Fruit fly (Drosophila melanogaster) whole organism, embryonic: ENCODE measurements around the gene cno.

Source experiments
- Antp ChIP-seq: fragments of 200-800 bp; sonication (Bioruptor generic); optimal IDR thresholded peaks from 3 replicates; lab custom pipeline; 2016; ENCODE audit warnings: missing biosample characterization, missing genetic modification characterization
- Atf-2 ChIP-seq: fragments of 200-800 bp; sonication (Bioruptor generic); optimal IDR thresholded peaks from 2 replicates; lab custom pipeline; 2016; ENCODE audit warnings: missing biosample characterization, missing genetic modification characterization
- CG10959 ChIP-seq: fragments of 200-800 bp; sonication (Bioruptor generic); IDR thresholded peaks from 2 replicates; pipeline ENCODE4 v1.3.6; 2022; ENCODE audit warnings: missing biosample characterization, missing genetic modification characterization
- CG11085 ChIP-seq: fragments of 200-800 bp; sonication (Bioruptor generic); IDR thresholded peaks from 2 replicates; pipeline ENCODE4 v1.3.6; 2022; ENCODE audit warnings: missing biosample characterization, missing genetic modification characterization
- CG12071 ChIP-seq: fragments of 200-800 bp; sonication (Bioruptor generic); optimal IDR thresholded peaks from 3 replicates; lab custom pipeline; 2018; ENCODE audit warnings: missing biosample characterization, mild to moderate bottlenecking, missing genetic modification characterization
- CG12769 ChIP-seq: fragments of 200-800 bp; sonication (Bioruptor generic); optimal IDR thresholded peaks from 2 replicates; lab custom pipeline; 2019; ENCODE audit warnings: missing biosample characterization, mild to moderate bottlenecking, missing genetic modification characterization, moderate library complexity
- CG13123 ChIP-seq: fragments of 200-800 bp; sonication (Bioruptor generic); optimal IDR thresholded peaks from 2 replicates; lab custom pipeline; 2016; ENCODE audit warnings: missing biosample characterization, missing genetic modification characterization
- CG13624 ChIP-seq: fragments of 200-800 bp; sonication (Bioruptor generic); optimal IDR thresholded peaks from 2 replicates; lab custom pipeline; 2016; ENCODE audit warnings: missing biosample characterization, missing genetic modification characterization
- CG15011 ChIP-seq: fragments of 200-800 bp; sonication (Bioruptor generic); optimal IDR thresholded peaks from 3 replicates; lab custom pipeline; 2018; ENCODE audit warnings: missing biosample characterization, mild to moderate bottlenecking, missing genetic modification characterization
- CG17385 ChIP-seq: fragments of 200-800 bp; sonication (Bioruptor generic); optimal IDR thresholded peaks from 3 replicates; lab custom pipeline; 2018; ENCODE audit warnings: missing biosample characterization, mild to moderate bottlenecking, missing genetic modification characterization
- CG18011 ChIP-seq: fragments of 200-800 bp; sonication (Bioruptor generic); optimal IDR thresholded peaks from 2 replicates; lab custom pipeline; 2017; ENCODE audit warnings: missing biosample characterization, missing genetic modification characterization, mild to moderate bottlenecking, moderate library complexity, missing genotype
- CG18619 ChIP-seq: fragments of 200-800 bp; sonication (Bioruptor generic); optimal IDR thresholded peaks from 3 replicates; lab custom pipeline; 2017; ENCODE audit warnings: missing biosample characterization, mild to moderate bottlenecking, missing genetic modification characterization
- CG2129 ChIP-seq: fragments of 200-800 bp; sonication (Bioruptor generic); IDR thresholded peaks from 2 replicates; pipeline ENCODE4 v1.3.6; 2022; ENCODE audit warnings: missing biosample characterization, missing genetic modification characterization; ENCODE audit not compliant: partially characterized antibody
- CG2889 ChIP-seq: fragments of 200-800 bp; sonication (Bioruptor generic); IDR thresholded peaks from 3 replicates; pipeline ENCODE4 v1.3.6; 2022; ENCODE audit warnings: missing biosample characterization, missing genetic modification characterization
- CG3065 ChIP-seq: fragments of 200-800 bp; sonication (Bioruptor generic); optimal IDR thresholded peaks from 2 replicates; lab custom pipeline; 2016; ENCODE audit warnings: missing biosample characterization, missing genetic modification characterization
- CG7271 ChIP-seq: fragments of 200-800 bp; sonication (Bioruptor generic); optimal IDR thresholded peaks from 2 replicates; lab custom pipeline; 2018; ENCODE audit warnings: missing biosample characterization, mild to moderate bottlenecking, missing genetic modification characterization, moderate library complexity
- CG8089 ChIP-seq: fragments of 200-800 bp; sonication (Bioruptor generic); optimal IDR thresholded peaks from 3 replicates; lab custom pipeline; 2016; ENCODE audit warnings: missing biosample characterization, missing genetic modification characterization
- CG8388 ChIP-seq: fragments of 200-800 bp; sonication (Bioruptor generic); optimal IDR thresholded peaks from 2 replicates; lab custom pipeline; 2019; ENCODE audit warnings: missing biosample characterization, mild to moderate bottlenecking, missing genetic modification characterization, moderate library complexity
- Dip2 ChIP-seq: fragments of 200-800 bp; sonication (Bioruptor generic); IDR thresholded peaks from 2 replicates; pipeline ENCODE4 v1.3.6; 2022; ENCODE audit warnings: missing biosample characterization, missing genetic modification characterization
- ERR ChIP-seq: fragments of 200-800 bp; sonication (Bioruptor generic); optimal IDR thresholded peaks from 2 replicates; lab custom pipeline; 2016; ENCODE audit warnings: missing biosample characterization, missing genetic modification characterization
- Gsc ChIP-seq: fragments of 200-800 bp; sonication (Bioruptor generic); IDR thresholded peaks from 2 replicates; pipeline ENCODE4 v1.3.6; 2022; ENCODE audit warnings: missing biosample characterization, missing genetic modification characterization
- Hr51 ChIP-seq, 2 experiments: fragments of 200-800 bp; sonication (Bioruptor generic); optimal IDR thresholded peaks; 2 replicates in 1 of 2; 3 replicates in 1 of 2; lab custom pipeline; 2016 to 2018; ENCODE audit warnings: missing biosample characterization in 2 of 2, missing genetic modification characterization in 2 of 2, mild to moderate bottlenecking in 1 of 2, moderate library complexity in 1 of 2
- Hsf ChIP-seq: fragments of 200-800 bp; sonication (Bioruptor generic); optimal IDR thresholded peaks from 3 replicates; lab custom pipeline; 2016; ENCODE audit warnings: missing biosample characterization, missing genetic modification characterization
- Oaz ChIP-seq: fragments of 200-800 bp; sonication (Bioruptor generic); IDR thresholded peaks from 2 replicates; pipeline ENCODE4 v1.3.6; 2022; ENCODE audit warnings: missing biosample characterization, missing genetic modification characterization
- Opbp ChIP-seq: fragments of 200-800 bp; sonication (Bioruptor generic); IDR thresholded peaks from 3 replicates; pipeline ENCODE4 v1.3.6; 2022; ENCODE audit warnings: missing biosample characterization, missing genetic modification characterization; ENCODE audit not compliant: partially characterized antibody
- Rfx ChIP-seq: fragments of 200-800 bp; sonication (Bioruptor generic); IDR thresholded peaks from 2 replicates; pipeline ENCODE4 v1.3.6; 2022; ENCODE audit warnings: missing biosample characterization, missing genetic modification characterization
- Six4 ChIP-seq: fragments of 200-800 bp; sonication (Bioruptor generic); optimal IDR thresholded peaks from 2 replicates; lab custom pipeline; 2016; ENCODE audit warnings: missing biosample characterization, missing genetic modification characterization
- Tbp ChIP-seq: fragments of >200 bp; optimal IDR thresholded peaks from 2 replicates; lab custom pipeline; 2018; ENCODE audit warnings: missing biosample characterization, missing genetic modification characterization
- ase ChIP-seq: fragments of 200-800 bp; sonication (Bioruptor generic); IDR thresholded peaks from 3 replicates; pipeline ENCODE4 v1.3.6; 2022; ENCODE audit warnings: missing biosample characterization, missing genetic modification characterization
- bbx ChIP-seq: fragments of 200-800 bp; sonication (Bioruptor generic); IDR thresholded peaks from 2 replicates; pipeline ENCODE4 v1.3.6; 2022; ENCODE audit warnings: missing biosample characterization, missing genetic modification characterization; ENCODE audit not compliant: partially characterized antibody
- bowl ChIP-seq: fragments of 200-800 bp; sonication (Bioruptor generic); IDR thresholded peaks from 2 replicates; pipeline ENCODE4 v1.3.6; 2022; ENCODE audit warnings: missing biosample characterization, missing genetic modification characterization
- caup ChIP-seq: fragments of 200-800 bp; sonication (Bioruptor generic); optimal IDR thresholded peaks from 3 replicates; lab custom pipeline; 2017; ENCODE audit warnings: missing biosample characterization, mild to moderate bottlenecking, missing genetic modification characterization, moderate library complexity; ENCODE audit not compliant: severe bottlenecking
- chn ChIP-seq: fragments of 200-800 bp; sonication (Bioruptor generic); optimal IDR thresholded peaks from 2 replicates; lab custom pipeline; 2016; ENCODE audit warnings: missing biosample characterization, missing genetic modification characterization
- emc ChIP-seq: fragments of 200-800 bp; sonication (Bioruptor generic); optimal IDR thresholded peaks from 2 replicates; lab custom pipeline; 2016; ENCODE audit warnings: missing biosample characterization, missing genetic modification characterization
- ems ChIP-seq: fragments of 200-800 bp; sonication (Bioruptor generic); optimal IDR thresholded peaks from 3 replicates; lab custom pipeline; 2016; ENCODE audit warnings: missing biosample characterization, missing genetic modification characterization
- fd64A ChIP-seq: fragments of 200-800 bp; sonication (Bioruptor generic); optimal IDR thresholded peaks from 3 replicates; lab custom pipeline; 2018; ENCODE audit warnings: missing biosample characterization, mild to moderate bottlenecking, missing genetic modification characterization
- grau ChIP-seq: fragments of 200-800 bp; optimal IDR thresholded peaks from 3 replicates; lab custom pipeline; 2019; ENCODE audit warnings: missing biosample characterization, mild to moderate bottlenecking, missing genetic modification characterization, moderate library complexity
- gt ChIP-seq: fragments of 200-800 bp; sonication (Bioruptor generic); IDR thresholded peaks from 2 replicates; pipeline ENCODE4 v1.3.6; 2022; ENCODE audit warnings: missing biosample characterization, missing genetic modification characterization
- hkb ChIP-seq, 2 experiments: fragments of 200-800 bp in 1 of 2; fragments of >200 bp in 1 of 2; sonication (Bioruptor generic) in 1 of 2; IDR thresholded peaks in 1 of 2; optimal IDR thresholded peaks in 1 of 2; 2 replicates each; pipeline versions ENCODE4 v1.3.6 to Lab custom; 2017 to 2022; ENCODE audit warnings: missing biosample characterization in 1 of 2, missing genetic modification characterization in 1 of 2
- mam ChIP-seq: fragments of 200-800 bp; sonication (Bioruptor generic); optimal IDR thresholded peaks from 3 replicates; lab custom pipeline; 2016; ENCODE audit warnings: missing biosample characterization, missing genetic modification characterization
- nom ChIP-seq: fragments of 200-800 bp; sonication (Bioruptor generic); optimal IDR thresholded peaks from 2 replicates; lab custom pipeline; 2017; ENCODE audit warnings: missing biosample characterization, missing genetic modification characterization, mild to moderate bottlenecking, moderate library complexity, missing genetic modification reagents
- pb ChIP-seq: fragments of 200-800 bp; sonication (Bioruptor generic); optimal IDR thresholded peaks from 3 replicates; lab custom pipeline; 2016; ENCODE audit warnings: missing biosample characterization, missing genetic modification characterization
- pho ChIP-seq: fragments of 200-800 bp; sonication (Bioruptor generic); optimal IDR thresholded peaks from 2 replicates; lab custom pipeline; 2016; ENCODE audit warnings: missing biosample characterization, missing genetic modification characterization
- ranshi ChIP-seq: fragments of 200-800 bp; sonication (Bioruptor generic); IDR thresholded peaks from 2 replicates; pipeline ENCODE4 v1.3.6; 2022; ENCODE audit warnings: missing biosample characterization, missing genetic modification characterization
- sd ChIP-seq: fragments of 200-800 bp; sonication (Bioruptor generic); optimal IDR thresholded peaks from 3 replicates; lab custom pipeline; 2018; ENCODE audit warnings: missing biosample characterization, mild to moderate bottlenecking, missing genetic modification characterization, moderate library complexity
- seq ChIP-seq: fragments of 200-800 bp; sonication (Bioruptor generic); IDR thresholded peaks from 2 replicates; pipeline ENCODE4 v1.3.6; 2022; ENCODE audit warnings: missing biosample characterization, missing genetic modification characterization
- stc ChIP-seq: fragments of 200-800 bp; sonication (Bioruptor generic); IDR thresholded peaks from 2 replicates; pipeline ENCODE4 v1.3.6; 2022; ENCODE audit warnings: missing biosample characterization, missing genetic modification characterization
- toy ChIP-seq: fragments of 200-800 bp; sonication (Bioruptor generic); IDR thresholded peaks from 2 replicates; pipeline ENCODE4 v1.3.6; 2022; ENCODE audit warnings: missing biosample characterization, missing genetic modification characterization
- tx ChIP-seq: fragments of 200-800 bp; sonication (Bioruptor generic); optimal IDR thresholded peaks from 2 replicates; lab custom pipeline; 2016; ENCODE audit warnings: missing biosample characterization, missing genetic modification characterization
- vfl ChIP-seq: fragments of 200-800 bp; sonication (Bioruptor generic); optimal IDR thresholded peaks from 2 replicates; lab custom pipeline; 2016; ENCODE audit warnings: missing biosample characterization, missing genetic modification characterization
- wek ChIP-seq: fragments of 200-800 bp; sonication (Bioruptor generic); optimal IDR thresholded peaks from 3 replicates; lab custom pipeline; 2018; ENCODE audit warnings: missing biosample characterization, mild to moderate bottlenecking, missing genetic modification characterization, moderate library complexity

cno gene

DNA sequence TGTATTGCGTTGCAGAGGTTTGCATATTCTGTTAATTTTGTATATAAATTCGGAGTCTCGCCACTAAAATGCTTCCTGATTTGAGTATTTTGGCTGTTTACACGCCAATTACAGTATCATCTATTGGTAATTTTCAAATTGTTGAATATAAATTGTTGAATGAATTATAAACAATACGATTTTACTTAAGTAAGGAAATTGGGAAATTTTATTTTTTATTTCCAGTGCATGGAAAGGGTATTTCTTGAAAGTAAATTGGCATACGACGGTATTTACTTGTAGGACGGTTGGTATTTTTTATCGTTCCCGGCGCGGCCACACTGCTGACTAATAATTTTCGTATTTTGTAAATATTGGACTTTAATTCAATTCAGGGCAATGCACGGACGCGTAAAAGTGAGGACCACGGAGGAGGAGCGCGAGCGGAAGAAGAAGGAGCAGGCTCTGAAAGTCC lies 89.4 kb downstream of the cno start, which contains the start of gene RabGGTa (continued):
- peak; percentile 69 for TF ChIP-seq pho (GFP tag; lab: Kevin White, UChicago)
- no peak for TF ChIP-seq nom (GFP tag; lab: Kevin White, UChicago)
- peak; percentile 28 for TF ChIP-seq Six4
- TF ChIP-seq emc (GFP tag; lab: Kevin White, UChicago): no peak
- no peak for TF ChIP-seq CG2129 (GFP tag; lab: Robert Waterston, UW)
- TF ChIP-seq CG12071: peak; percentile 31
- TF ChIP-seq ERR: no peak
- TF ChIP-seq seq (GFP tag; lab: Robert Waterston, UW): no peak
- TF ChIP-seq CG8388 (GFP tag; lab: Kevin White, UChicago): peak; percentile 70
- TF ChIP-seq toy: 0 out of 2 replicates have a peak, but pooled peaks have one; percentile 20
- TF ChIP-seq CG13624: peak; percentile 59
- peak; percentile 58 for TF ChIP-seq ranshi
- peak; percentile 74 for TF ChIP-seq grau
- TF ChIP-seq Opbp (GFP tag; lab: Robert Waterston, UW): no peak
- TF ChIP-seq CG17385 (GFP tag; lab: Kevin White, UChicago): peak; percentile 67
- TF ChIP-seq chn (GFP tag; lab: Kevin White, UChicago): peak; percentile 49
- peak; percentile 66 for TF ChIP-seq stc
- peak; percentile 48 for TF ChIP-seq Hsf (GFP tag; lab: Kevin White, UChicago)
- TF ChIP-seq CG7271: no peak
- no peak for TF ChIP-seq Tbp (GFP tag; lab: Kevin White, UChicago)
- peak; percentile 75 for TF ChIP-seq ase (GFP tag; lab: Robert Waterston, UW)
- TF ChIP-seq wek: peak; percentile 38
- TF ChIP-seq fd64A (GFP tag; lab: Kevin White, UChicago): no peak
- TF ChIP-seq gt (GFP tag; lab: Robert Waterston, UW): no peak
- TF ChIP-seq Gsc (GFP tag; lab: Robert Waterston, UW): no peak
- peak; percentile 75 for TF ChIP-seq CG12769 (tag; lab: Kevin White, UChicago)
- peak; percentile 72 for TF ChIP-seq Rfx (GFP tag; lab: Robert Waterston, UW)
- peak; percentile 61 for TF ChIP-seq CG11085
- TF ChIP-seq ems (GFP tag; lab: Kevin White, UChicago): peak; percentile 51
- TF ChIP-seq bbx (GFP tag; lab: Robert Waterston, UW): no peak
- TF ChIP-seq vfl: peak; percentile 4
- TF ChIP-seq CG8089: no peak
- peak; percentile 44 for TF ChIP-seq Oaz
- peak; percentile 45 for TF ChIP-seq Atf-2 (GFP tag; lab: Kevin White, UChicago)
- TF ChIP-seq tx (GFP tag; lab: Kevin White, UChicago): peak; percentile 27
- peak; percentile 24 for TF ChIP-seq CG15011 (GFP tag; lab: Kevin White, UChicago)
- no peak for TF ChIP-seq pb
- peak; percentile 41 to 75 for TF ChIP-seq Hr51 (GFP tag; optimal IDR thresholded peaks at IDR 0.05; lab: Kevin White, UChicago)
- no peak for TF ChIP-seq sd (tag; lab: Kevin White, UChicago)
- peak; percentile 48; the same call in 1 of the 2 replicates for TF ChIP-seq CG10959 (GFP tag; lab: Robert Waterston, UW)
- TF ChIP-seq caup: peak; percentile 30
- TF ChIP-seq CG2889: peak; percentile 67; the same call in 2 of the 3 replicates
- TF ChIP-seq CG18011 (GFP tag; lab: Kevin White, UChicago): peak; percentile 22
- no peak; the same call in 1 of the 2 replicates for TF ChIP-seq bowl (GFP tag; lab: Robert Waterston, UW)
- TF ChIP-seq Dip2 (GFP tag; lab: Robert Waterston, UW): no peak
- TF ChIP-seq CG3065: no peak
- TF ChIP-seq mam (GFP tag; lab: Kevin White, UChicago): peak; percentile 70
- no peak for TF ChIP-seq CG13123 (GFP tag; lab: Kevin White, UChicago)
- TF ChIP-seq hkb (optimal IDR thresholded peaks at IDR 0.05; lab: Kevin White, UChicago): no peak
- peak; percentile 77 for TF ChIP-seq hkb (GFP tag; IDR thresholded peaks at IDR 0.05; lab: Robert Waterston, UW)
- TF ChIP-seq CG18619: peak; percentile 57
- peak; percentile 34 for TF ChIP-seq Antp (GFP tag; lab: Kevin White, UChicago)
